Worm (Caenorhabditis elegans): Measurements from ENCODE around the gene rpi-1.
"Not testable (repeated sequence)": the region's sequence is repeated elsewhere in the genome, so short reads cannot be mapped to it uniquely, and the experiment has no call there.

DNA sequence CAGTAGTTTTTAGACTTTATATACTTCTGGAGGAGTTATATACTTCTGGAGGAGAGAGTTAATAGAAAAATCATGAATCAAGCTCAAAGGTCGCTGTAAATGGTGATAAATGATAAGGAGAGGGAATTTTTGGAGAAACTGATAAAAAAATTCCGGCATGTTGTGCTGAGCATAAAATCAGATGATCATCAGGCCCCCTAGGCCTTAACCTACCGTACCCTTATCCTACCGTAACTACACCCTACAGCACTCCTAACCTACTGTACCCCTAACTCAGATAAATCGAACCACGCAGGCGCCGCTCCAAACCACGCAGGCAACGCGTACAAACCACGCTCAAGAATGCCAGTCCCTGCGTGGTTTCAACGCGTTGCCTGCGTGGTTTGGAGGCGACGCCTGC lies 37.8 kb upstream of the rpi-1 start, which contains the start of gene F01D5.3:
- TF ChIP-seq ama-1 (optimal IDR thresholded peaks at IDR 0.05); zag-1 (tag; optimal IDR thresholded peaks at IDR 0.05); skn-1 (tag; optimal IDR thresholded peaks at IDR 0.05): not testable (repeated sequence)
